Worm (Caenorhabditis elegans): ENCODE measurements around the gene C17F4.11.

C17F4.11 gene

ce11 chrII:3225200-3225599 is 12.1 kb upstream of the C17F4.11 start, which contains the start of gene ZC239.16:
Gene ZC239.16 (minus strand): TSS chrII:3225319.
- TF ChIP-seq npax-4 (tag; optimal IDR thresholded peaks at IDR 0.05) = no peak
- TF ChIP-seq ceh-14 (tag; optimal IDR thresholded peaks at IDR 0.05) = no peak
- TF ChIP-seq ceh-18 (tag; optimal IDR thresholded peaks at IDR 0.05) = no peak
- no peak for TF ChIP-seq pag-3 (tag; optimal IDR thresholded peaks at IDR 0.05; ENCODE audit: borderline replicate concordance)
- TF ChIP-seq mec-3 (tag; optimal IDR thresholded peaks at IDR 0.05; ENCODE audit: borderline replicate concordance) = no peak
- TF ChIP-seq zip-5 (tag; optimal IDR thresholded peaks at IDR 0.05) = no peak
- no peak for TF ChIP-seq elt-2 (tag; optimal IDR thresholded peaks at IDR 0.05)
- no peak for TF ChIP-seq ceh-2 (tag; optimal IDR thresholded peaks at IDR 0.05)
- no peak for TF ChIP-seq fax-1 (tag; optimal IDR thresholded peaks at IDR 0.05)
- TF ChIP-seq dve-1 (tag; optimal IDR thresholded peaks at IDR 0.05) = no peak
- TF ChIP-seq ztf-16 (tag; optimal IDR thresholded peaks at IDR 0.05) = no peak
- no peak for TF ChIP-seq unc-3 (GFP tag; conservative IDR thresholded peaks at IDR 0.05)
- TF ChIP-seq unc-3 (tag; optimal IDR thresholded peaks at IDR 0.05) = no peak

ce11 chrII:3225780-3226179 is 11.5 kb upstream of the C17F4.11 start, which contains the start of gene ZC239.17:
Gene ZC239.17 (minus strand): TSS chrII:3225880.
- TF ChIP-seq hlh-13 (GFP tag; optimal IDR thresholded peaks at IDR 0.05) (no peak), elt-2 (tag; optimal IDR thresholded peaks at IDR 0.05) (no peak), ceh-24 (tag; optimal IDR thresholded peaks at IDR 0.05) (no peak), pat-9 (tag; optimal IDR thresholded peaks at IDR 0.05) (no peak), hlh-30 (tag; optimal IDR thresholded peaks at IDR 0.05; ENCODE audit: insufficient read depth) (no peak)

- TF ChIP-seq ceh-24 (tag; optimal IDR thresholded peaks at IDR 0.05) = no peak
- no peak for TF ChIP-seq ceh-48 (tag; optimal IDR thresholded peaks at IDR 0.05)
These were observed 6.8 kb upstream of the C17F4.11 start, which contains the start of gene srh-297 for ce11 chrII:3230422-3230821. Gene srh-297 (minus strand): TSS chrII:3230522.

- TF ChIP-seq ama-1 (optimal IDR thresholded peaks at IDR 0.05) (no peak), tbx-7 (tag; optimal IDR thresholded peaks at IDR 0.05) (no peak), dmd-4 (tag; optimal IDR thresholded peaks at IDR 0.05; ENCODE audit: borderline replicate concordance) (no peak), hlh-30 (tag; optimal IDR thresholded peaks at IDR 0.05; ENCODE audit: insufficient read depth) (no peak), unc-86 (tag; optimal IDR thresholded peaks at IDR 0.05) (no peak), C38D4.7 (GFP tag; optimal IDR thresholded peaks at IDR 0.05) (no peak), ceh-34 (tag; optimal IDR thresholded peaks at IDR 0.05) (no peak), mec-3 (tag; optimal IDR thresholded peaks at IDR 0.05; ENCODE audit: borderline replicate concordance) (no peak), gmeb-2 (tag; optimal IDR thresholded peaks at IDR 0.05) (no peak), hlh-8 (tag; optimal IDR thresholded peaks at IDR 0.05) (no peak), ref-2 (tag; optimal IDR thresholded peaks at IDR 0.05) (no peak), nfya-1 (tag; optimal IDR thresholded peaks at IDR 0.05) (no peak), hlh-6 (tag; optimal IDR thresholded peaks at IDR 0.05) (no peak), elt-4 (tag; optimal IDR thresholded peaks at IDR 0.05) (no peak), hlh-13 (GFP tag; optimal IDR thresholded peaks at IDR 0.05) (no peak), unc-42 (tag; optimal IDR thresholded peaks at IDR 0.05) (no peak), lin-11 (tag; optimal IDR thresholded peaks at IDR 0.05) (no peak), nhr-232 (tag; optimal IDR thresholded peaks at IDR 0.05) (no peak), sox-2 (GFP tag; IDR thresholded peaks at IDR 0.05) (no peak)
These were observed 2.5 kb upstream of the C17F4.11 start, which contains the start of gene C17F4.8 for ce11 chrII:3234725-3235124. Gene C17F4.8 (minus strand): TSS chrII:3234825.

ce11 chrII:3240207-3240606 is 2.9 kb downstream of the C17F4.11 start, which contains the start of gene C17F4.3:
Gene C17F4.3 (plus strand): TSS chrII:3240507.
- TF ChIP-seq fax-1 (tag; optimal IDR thresholded peaks at IDR 0.05) = no peak
- TF ChIP-seq unc-42 (tag; optimal IDR thresholded peaks at IDR 0.05) = no peak
- no peak for TF ChIP-seq ceh-22 (tag; optimal IDR thresholded peaks at IDR 0.05)
- no peak for TF ChIP-seq nhr-11 (tag; optimal IDR thresholded peaks at IDR 0.05)
- TF ChIP-seq ceh-45 (GFP tag; IDR thresholded peaks at IDR 0.05) = no peak

All from whole organism, late embryonic.